Worm (Caenorhabditis elegans): ENCODE data around the gene taf-11.1.
A peak's percentile ranks its signal among the peaks of the same experiment; 100 is the strongest.

taf-11.1 gene

DNA sequence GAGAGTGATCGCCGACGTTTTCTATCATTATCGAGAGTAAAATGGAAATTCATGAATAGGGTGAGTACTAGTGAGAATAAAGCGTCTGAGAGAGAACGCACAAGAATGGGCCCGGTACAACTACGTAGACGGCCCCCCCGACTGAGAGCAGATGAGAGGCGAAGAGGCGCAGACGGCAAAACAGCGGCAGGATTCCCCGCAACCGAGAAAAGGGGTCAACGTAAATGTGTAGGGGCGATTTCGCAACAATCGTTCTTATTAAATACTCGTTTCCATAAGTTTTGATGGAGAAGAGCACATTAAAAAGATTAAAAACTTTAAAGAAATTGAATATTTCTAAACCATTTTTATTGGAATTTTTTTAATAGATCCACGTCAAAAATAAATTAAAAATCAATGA is 40.3 kb upstream of the taf-11.1 start (continued):
- no peak for TF ChIP-seq lsy-2 (tag; optimal IDR thresholded peaks at IDR 0.05)
- peak; percentile 59 for TF ChIP-seq lin-14 (GFP tag; optimal IDR thresholded peaks at IDR 0.05)
- TF ChIP-seq nhr-12 (tag; optimal IDR thresholded peaks at IDR 0.05) = no peak
- TF ChIP-seq ztf-11 (tag; optimal IDR thresholded peaks at IDR 0.05) = no peak
- no peak for TF ChIP-seq nhr-90 (tag; optimal IDR thresholded peaks at IDR 0.05; ENCODE audit: poor library complexity)
- TF ChIP-seq dpl-1 (GFP tag; optimal IDR thresholded peaks at IDR 0.05) = no peak
- TF ChIP-seq zip-4 (GFP tag; optimal IDR thresholded peaks at IDR 0.05) = peak; percentile 80
- TF ChIP-seq mep-1 (tag; optimal IDR thresholded peaks at IDR 0.05) = peak; percentile 28
- peak; percentile 12 for TF ChIP-seq nhr-71 (tag; optimal IDR thresholded peaks at IDR 0.05)
- no peak for TF ChIP-seq pqm-1 (tag; optimal IDR thresholded peaks at IDR 0.05)
- TF ChIP-seq isw-1 (GFP tag; IDR thresholded peaks at IDR 0.05) = no peak
- TF ChIP-seq hlh-4 (tag; optimal IDR thresholded peaks at IDR 0.05) = no peak
- peak in 1 of 2 experiments; percentile 24 for TF ChIP-seq efl-1 (optimal IDR thresholded peaks at IDR 0.05)
- TF ChIP-seq efl-1 (GFP tag; optimal IDR thresholded peaks at IDR 0.05 in 1 of 2) = peak in 1 of 2 experiments; percentile 84
- TF ChIP-seq mab-9 (GFP tag; IDR thresholded peaks at IDR 0.05) = no peak
- TF ChIP-seq C04F5.9 (tag; optimal IDR thresholded peaks at IDR 0.05) = no peak
- TF ChIP-seq swsn-7 (tag; optimal IDR thresholded peaks at IDR 0.05) = peak; percentile 5
- no peak for TF ChIP-seq lin-13 (GFP tag; optimal IDR thresholded peaks at IDR 0.05)
- no peak for TF ChIP-seq lir-3 (tag; optimal IDR thresholded peaks at IDR 0.05; ENCODE audit: poor library complexity)
- TF ChIP-seq pag-3 (tag; optimal IDR thresholded peaks at IDR 0.05; ENCODE audit: borderline replicate concordance, insufficient read depth) = no peak
- no peak for TF ChIP-seq unc-130 (tag; optimal IDR thresholded peaks at IDR 0.05)
- TF ChIP-seq sup-37 (GFP tag; optimal IDR thresholded peaks at IDR 0.05) = no peak
- TF ChIP-seq jun-1 (tag; optimal IDR thresholded peaks at IDR 0.05) = no peak
- no peak for TF ChIP-seq lin-35 (GFP tag; optimal IDR thresholded peaks at IDR 0.05)
- TF ChIP-seq nhr-20 (tag; optimal IDR thresholded peaks at IDR 0.05) = peak; percentile 5
- no peak for TF ChIP-seq C16A3.4 (tag; optimal IDR thresholded peaks at IDR 0.05)
- TF ChIP-seq efl-3 (GFP tag; optimal IDR thresholded peaks at IDR 0.05) = no peak
- no peak for TF ChIP-seq egl-27 (tag; optimal IDR thresholded peaks at IDR 0.05)
- TF ChIP-seq hlh-17 (GFP tag; optimal IDR thresholded peaks at IDR 0.05; ENCODE audit: borderline replicate concordance) = no peak

DNA sequence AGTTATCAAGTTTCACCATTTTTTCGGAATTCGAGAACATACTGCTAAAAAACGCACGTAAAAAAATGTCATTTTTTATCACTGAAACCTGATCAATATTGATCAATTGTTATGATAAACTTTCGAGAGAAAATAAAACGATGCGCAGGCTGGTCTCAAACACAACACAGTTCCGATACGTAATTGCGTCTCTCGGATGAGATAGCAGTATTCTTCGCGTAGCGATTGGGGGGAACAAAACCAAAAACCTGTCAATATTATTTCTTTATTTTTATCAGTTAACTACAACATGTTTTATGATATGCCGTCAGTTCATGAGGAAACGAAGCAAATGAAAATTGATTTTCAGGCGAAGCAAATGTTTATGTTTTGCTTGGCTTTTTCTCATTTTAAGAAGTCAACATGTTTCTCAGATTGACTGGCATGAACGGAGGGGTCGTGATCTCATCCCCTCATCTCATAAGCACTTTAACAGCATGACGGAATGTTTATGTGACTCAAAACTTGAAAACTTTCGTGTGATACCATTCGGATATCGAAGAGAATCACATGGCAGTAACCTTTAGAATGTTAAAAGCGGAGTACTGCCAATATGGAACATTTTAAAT is 39.4 kb upstream of the taf-11.1 start:
- TF ChIP-seq nhr-71 (tag; optimal IDR thresholded peaks at IDR 0.05) (peak; percentile 11), nhr-90 (tag; optimal IDR thresholded peaks at IDR 0.05; ENCODE audit: poor library complexity) (peak; percentile 32), elt-3 (tag; optimal IDR thresholded peaks at IDR 0.05) (peak in 1 of 6 experiments; percentile 53), nhr-12 (tag; optimal IDR thresholded peaks at IDR 0.05) (no peak), ceh-8 (GFP tag; optimal IDR thresholded peaks at IDR 0.05) (no peak), efl-1 (optimal IDR thresholded peaks at IDR 0.05) (no peak), efl-1 (GFP tag; optimal IDR thresholded peaks at IDR 0.05 in 1 of 2) (peak in 1 of 2 experiments; percentile 42), nhr-20 (tag; optimal IDR thresholded peaks at IDR 0.05) (peak; percentile 31), sup-37 (GFP tag; optimal IDR thresholded peaks at IDR 0.05) (no peak), ceh-90 (tag; optimal IDR thresholded peaks at IDR 0.05) (no peak), elt-2 (tag; optimal IDR thresholded peaks at IDR 0.05) (peak; percentile 52), blmp-1 (tag; optimal IDR thresholded peaks at IDR 0.05) (peak; percentile 19), lin-14 (GFP tag; optimal IDR thresholded peaks at IDR 0.05) (peak; percentile 33)

DNA sequence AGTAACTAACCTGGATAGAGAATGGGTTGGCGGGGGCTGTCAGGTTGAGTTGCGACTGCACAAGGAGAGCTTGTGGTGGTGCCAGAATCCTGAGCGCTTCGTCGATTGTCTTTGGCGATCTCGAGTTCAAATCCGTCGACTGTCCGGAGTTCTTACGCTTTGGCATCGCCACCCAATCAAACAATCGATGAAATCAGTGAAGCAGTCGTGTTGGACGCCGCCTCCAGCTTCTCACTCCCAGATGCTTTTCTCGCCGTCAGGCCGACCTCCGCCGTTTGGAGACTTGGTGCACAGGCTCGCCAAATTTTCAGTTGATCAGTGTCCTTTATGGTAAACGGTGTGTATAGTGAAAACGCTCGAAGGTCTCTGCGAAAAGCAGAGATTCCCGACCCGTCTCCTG is 38.1 kb upstream of the taf-11.1 start, which contains the start of the genes F20B6.10 and hpk-1:
TSS of gene F20B6.10 (minus strand) at position 303 of the 400 bp plus-strand sequence.
TSS of gene hpk-1 (minus strand) at position 397 of the 400 bp plus-strand sequence.
- TF ChIP-seq ceh-88 (GFP tag; IDR thresholded peaks at IDR 0.05) = no peak
- TF ChIP-seq ztf-11 (tag; optimal IDR thresholded peaks at IDR 0.05) = no peak
- no peak for TF ChIP-seq sox-4 (tag; optimal IDR thresholded peaks at IDR 0.05)
- TF ChIP-seq skn-1 (tag; optimal IDR thresholded peaks at IDR 0.05) = no peak
- TF ChIP-seq unc-62 (GFP tag; optimal IDR thresholded peaks at IDR 0.05) = no peak
- TF ChIP-seq egl-13 (tag; optimal IDR thresholded peaks at IDR 0.05) = no peak
- no peak for TF ChIP-seq isw-1 (GFP tag; IDR thresholded peaks at IDR 0.05)
- no peak for TF ChIP-seq sup-37 (GFP tag; optimal IDR thresholded peaks at IDR 0.05)
- TF ChIP-seq snu-23 (GFP tag; optimal IDR thresholded peaks at IDR 0.05) = no peak
- TF ChIP-seq ztf-4 (tag; optimal IDR thresholded peaks at IDR 0.05) = no peak
- TF ChIP-seq aly-2 (tag; optimal IDR thresholded peaks at IDR 0.05) = no peak
- TF ChIP-seq nhr-90 (tag; optimal IDR thresholded peaks at IDR 0.05; ENCODE audit: poor library complexity) = no peak
- no peak for TF ChIP-seq F16B12.6 (tag; optimal IDR thresholded peaks at IDR 0.05)
- TF ChIP-seq nhr-20 (tag; optimal IDR thresholded peaks at IDR 0.05) = no peak
- TF ChIP-seq nhr-47 (tag; optimal IDR thresholded peaks at IDR 0.05) = no peak
- no peak for TF ChIP-seq pqm-1 (tag; optimal IDR thresholded peaks at IDR 0.05)

Data from whole organism, L1 larva.